Worm (Caenorhabditis elegans): ENCODE results near the gene msi-1.

- TF ChIP-seq pqm-1 (tag; optimal IDR thresholded peaks at IDR 0.05) (no peak), nhr-11 (tag; optimal IDR thresholded peaks at IDR 0.05) (no peak), ZK546.5 (tag; optimal IDR thresholded peaks at IDR 0.05) (no peak), pha-4 (tag; optimal IDR thresholded peaks at IDR 0.05) (peak; percentile 84), skn-1 (tag; optimal IDR thresholded peaks at IDR 0.05) (no peak), ama-1 (optimal IDR thresholded peaks at IDR 0.05) (no peak), ceh-28 (tag; optimal IDR thresholded peaks at IDR 0.05) (no peak)
Measured at ce11 chrIII:3975008-3975407, 1.2 kb downstream of the msi-1 start.

All from whole organism, L3 larva.